Worm (Caenorhabditis elegans): Measurements from ENCODE around the gene spe-10.

spe-10 gene

DNA sequence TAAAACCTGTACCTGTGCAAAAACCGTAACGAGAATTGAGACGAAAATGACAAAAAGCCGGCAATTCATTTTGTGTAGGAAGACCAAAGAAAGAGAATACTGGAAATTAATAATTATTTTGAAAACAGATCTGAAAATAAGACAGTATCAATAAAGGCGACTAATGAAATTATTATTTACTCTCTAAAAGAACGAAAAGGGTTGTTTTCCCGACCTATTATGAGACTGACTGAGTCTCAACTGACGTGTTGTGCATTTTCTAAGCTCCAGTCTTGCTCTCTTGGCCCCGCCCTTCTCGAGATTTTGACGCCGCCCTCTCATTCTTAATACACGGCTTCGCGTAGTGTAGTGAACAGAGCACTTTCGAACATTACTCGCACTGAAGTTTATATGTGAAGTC is 34.0 kb upstream of the spe-10 start, which contains the start of gene K07C5.9:
Gene K07C5.9 (minus strand): TSS at position 101 of the 400 bp plus-strand sequence.
- TF ChIP-seq unc-62 (GFP tag; optimal IDR thresholded peaks at IDR 0.05): no peak
- TF ChIP-seq nhr-77 (tag; optimal IDR thresholded peaks at IDR 0.05): no peak
- no peak for TF ChIP-seq mbf-1 (tag; optimal IDR thresholded peaks at IDR 0.05)
- no peak for TF ChIP-seq R02D3.7 (tag; optimal IDR thresholded peaks at IDR 0.05)
- no peak for TF ChIP-seq ZK546.5 (tag; optimal IDR thresholded peaks at IDR 0.05)
- TF ChIP-seq ztf-4 (tag; optimal IDR thresholded peaks at IDR 0.05): no peak
- no peak for TF ChIP-seq fos-1 (tag; optimal IDR thresholded peaks at IDR 0.05)
- no peak for TF ChIP-seq elt-3 (tag; optimal IDR thresholded peaks at IDR 0.05)
- TF ChIP-seq peb-1 (tag; optimal IDR thresholded peaks at IDR 0.05): no peak
- TF ChIP-seq lsy-2 (tag; optimal IDR thresholded peaks at IDR 0.05): no peak
- no peak for TF ChIP-seq unc-39 (tag; optimal IDR thresholded peaks at IDR 0.05)
- TF ChIP-seq nhr-10 (tag; optimal IDR thresholded peaks at IDR 0.05): no peak
- TF ChIP-seq skn-1 (tag; optimal IDR thresholded peaks at IDR 0.05): no peak
- TF ChIP-seq aly-2 (tag; optimal IDR thresholded peaks at IDR 0.05): no peak
- no peak for TF ChIP-seq zag-1 (tag; optimal IDR thresholded peaks at IDR 0.05)
- no peak for TF ChIP-seq sma-3 (GFP tag; optimal IDR thresholded peaks at IDR 0.05)
- TF ChIP-seq egl-27 (tag; optimal IDR thresholded peaks at IDR 0.05): no peak
- no peak for TF ChIP-seq elt-1 (tag; optimal IDR thresholded peaks at IDR 0.05)
- TF ChIP-seq sma-9 (GFP tag; optimal IDR thresholded peaks at IDR 0.05): no peak
- TF ChIP-seq sma-9 (tag; optimal IDR thresholded peaks at IDR 0.05): no peak

DNA sequence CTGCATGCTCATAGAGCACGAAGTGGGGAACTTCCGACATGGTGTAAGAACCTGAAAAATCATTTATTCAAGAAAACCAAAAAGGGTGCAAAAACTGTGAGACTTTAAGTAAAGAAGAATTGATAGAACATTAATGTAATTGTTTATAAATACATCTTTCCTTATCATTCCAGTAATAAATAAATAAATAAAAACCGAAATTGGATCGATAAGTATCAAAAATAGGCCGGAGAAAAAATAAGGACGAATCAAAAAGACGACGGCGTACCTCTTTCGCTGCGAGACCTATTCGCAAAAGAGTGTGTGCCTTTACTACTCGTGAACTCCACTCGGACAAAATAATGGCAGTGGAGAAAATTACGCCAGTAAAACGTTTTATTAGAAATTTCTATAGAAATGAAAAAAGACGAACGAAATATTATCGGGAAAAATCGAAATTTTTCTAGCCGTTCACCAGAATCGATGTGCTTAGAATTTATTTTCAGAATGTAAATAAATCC is 31.1 kb upstream of the spe-10 start, which contains the start of gene nol-56:
Gene nol-56 (minus strand): TSS at position 51 of the 500 bp plus-strand sequence.
- TF ChIP-seq lsy-2 (tag; optimal IDR thresholded peaks at IDR 0.05): peak; percentile 66 to 93
- no peak for TF ChIP-seq ceh-82 (tag; optimal IDR thresholded peaks at IDR 0.05)
- TF ChIP-seq ztf-4 (tag; optimal IDR thresholded peaks at IDR 0.05): peak; percentile 51
- TF ChIP-seq lin-39 (tag; optimal IDR thresholded peaks at IDR 0.05): no peak
- TF ChIP-seq ZK546.5 (tag; optimal IDR thresholded peaks at IDR 0.05): peak; percentile 41
- TF ChIP-seq nhr-11 (tag; optimal IDR thresholded peaks at IDR 0.05): no peak
- TF ChIP-seq R02D3.7 (tag; optimal IDR thresholded peaks at IDR 0.05): no peak
- peak; percentile 10 for TF ChIP-seq nhr-77 (tag; optimal IDR thresholded peaks at IDR 0.05)
- TF ChIP-seq zag-1 (tag; optimal IDR thresholded peaks at IDR 0.05): peak; percentile 6
- TF ChIP-seq blmp-1 (tag; optimal IDR thresholded peaks at IDR 0.05; ENCODE audit: insufficient read depth): peak; percentile 26
- TF ChIP-seq ama-1 (optimal IDR thresholded peaks at IDR 0.05): peak; percentile 27
- TF ChIP-seq nhr-6 (tag; optimal IDR thresholded peaks at IDR 0.05): peak; percentile 59
- TF ChIP-seq F13H6.1 (tag; optimal IDR thresholded peaks at IDR 0.05): peak; percentile 72
- TF ChIP-seq elt-3 (tag; optimal IDR thresholded peaks at IDR 0.05): no peak
- TF ChIP-seq nhr-23 (tag; optimal IDR thresholded peaks at IDR 0.05): no peak
- peak; percentile 15 for TF ChIP-seq alr-1 (tag; optimal IDR thresholded peaks at IDR 0.05)
- TF ChIP-seq crh-2 (tag; optimal IDR thresholded peaks at IDR 0.05): peak; percentile 90
- TF ChIP-seq sma-3 (GFP tag; optimal IDR thresholded peaks at IDR 0.05): peak; percentile 81
- TF ChIP-seq skn-1 (tag; optimal IDR thresholded peaks at IDR 0.05): no peak
- no peak for TF ChIP-seq peb-1 (tag; optimal IDR thresholded peaks at IDR 0.05)
- TF ChIP-seq nhr-12 (tag; optimal IDR thresholded peaks at IDR 0.05): no peak
- TF ChIP-seq ztf-11 (tag; optimal IDR thresholded peaks at IDR 0.05): no peak
- TF ChIP-seq unc-55 (GFP tag; optimal IDR thresholded peaks at IDR 0.05): peak; percentile 91
- no peak for TF ChIP-seq unc-39 (tag; optimal IDR thresholded peaks at IDR 0.05)
- TF ChIP-seq egl-27 (tag; optimal IDR thresholded peaks at IDR 0.05): no peak
- TF ChIP-seq ceh-16 (tag; optimal IDR thresholded peaks at IDR 0.05): no peak
- TF ChIP-seq mab-5 (tag; optimal IDR thresholded peaks at IDR 0.05): peak; percentile 83
- no peak for TF ChIP-seq aly-2 (tag; optimal IDR thresholded peaks at IDR 0.05)
- TF ChIP-seq lin-11 (tag; optimal IDR thresholded peaks at IDR 0.05): peak; percentile 69
- no peak for TF ChIP-seq dmd-4 (tag; optimal IDR thresholded peaks at IDR 0.05)
- TF ChIP-seq Y55F3AM.14 (GFP tag; optimal IDR thresholded peaks at IDR 0.05): no peak
- peak; percentile 67 for TF ChIP-seq nhr-21 (tag; optimal IDR thresholded peaks at IDR 0.05)
- TF ChIP-seq unc-62 (GFP tag; optimal IDR thresholded peaks at IDR 0.05): no peak
- peak; percentile 70 for TF ChIP-seq snpc-4 (tag; optimal IDR thresholded peaks at IDR 0.05)
- peak; percentile 91 for TF ChIP-seq C34F6.9 (tag; optimal IDR thresholded peaks at IDR 0.05)
- TF ChIP-seq elt-1 (tag; optimal IDR thresholded peaks at IDR 0.05): no peak
- no peak for TF ChIP-seq nhr-237 (tag; optimal IDR thresholded peaks at IDR 0.05)
- no peak for TF ChIP-seq nhr-10 (tag; optimal IDR thresholded peaks at IDR 0.05)
- peak; percentile 60 for TF ChIP-seq fos-1 (tag; optimal IDR thresholded peaks at IDR 0.05)
- TF ChIP-seq mbf-1 (tag; optimal IDR thresholded peaks at IDR 0.05): no peak
- peak; percentile 76 for TF ChIP-seq lin-13 (GFP tag; optimal IDR thresholded peaks at IDR 0.05)
- peak; percentile 85 for TF ChIP-seq gmeb-1 (tag; optimal IDR thresholded peaks at IDR 0.05)
- TF ChIP-seq sem-4 (tag; optimal IDR thresholded peaks at IDR 0.05): peak; percentile 78
- peak; percentile 85 for TF ChIP-seq nhr-25 (tag; optimal IDR thresholded peaks at IDR 0.05)
- peak; percentile 77 for TF ChIP-seq nhr-129 (tag; optimal IDR thresholded peaks at IDR 0.05)
- no peak for TF ChIP-seq ztf-1 (GFP tag; conservative IDR thresholded peaks at IDR 0.05)
- no peak for TF ChIP-seq mdl-1 (tag; optimal IDR thresholded peaks at IDR 0.05)
- TF ChIP-seq sma-9 (GFP tag; optimal IDR thresholded peaks at IDR 0.05): peak; percentile 79
- no peak for TF ChIP-seq sma-9 (tag; optimal IDR thresholded peaks at IDR 0.05)

All from whole organism, L2 larva.